Fruit fly (Drosophila melanogaster) whole organism, embryonic: ENCODE measurements around the gene CG4896.

Source experiments
- BEAF-32 ChIP-seq: fragments of 200-800 bp; sonication (Bioruptor generic); optimal IDR thresholded peaks from 3 replicates; lab custom pipeline; 2017; ENCODE audit warnings: missing biosample characterization, missing genetic modification characterization, mild to moderate bottlenecking, moderate library complexity, missing genetic modification reagents
- CG11723 ChIP-seq: fragments of 200-800 bp; sonication (Bioruptor generic); optimal IDR thresholded peaks from 2 replicates; lab custom pipeline; 2017; ENCODE audit warnings: missing biosample characterization, mild to moderate bottlenecking, missing genetic modification characterization
- CG12391 ChIP-seq: fragments of 200-800 bp; sonication (Bioruptor generic); optimal IDR thresholded peaks from 3 replicates; lab custom pipeline; 2018; ENCODE audit warnings: missing biosample characterization, mild to moderate bottlenecking, missing genetic modification characterization, moderate library complexity
- CG15479 ChIP-seq: fragments of 200-800 bp; sonication (Bioruptor generic); optimal IDR thresholded peaks from 3 replicates; lab custom pipeline; 2019; ENCODE audit warnings: missing biosample characterization, mild to moderate bottlenecking, missing genetic modification characterization, moderate library complexity
- CG1792 ChIP-seq: fragments of 200-800 bp; sonication (Bioruptor generic); optimal IDR thresholded peaks from 2 replicates; lab custom pipeline; 2016; ENCODE audit warnings: missing biosample characterization, missing genetic modification characterization
- CG34224 ChIP-seq: fragments of 200-800 bp; sonication (Bioruptor generic); IDR thresholded peaks from 3 replicates; pipeline ENCODE4 v1.3.6; 2022; ENCODE audit warnings: missing biosample characterization, missing genetic modification characterization; ENCODE audit not compliant: partially characterized antibody
- CG34422 ChIP-seq: fragments of 200-800 bp; sonication (Bioruptor generic); IDR thresholded peaks from 3 replicates; pipeline ENCODE4 v1.3.6; 2022; ENCODE audit warnings: missing biosample characterization, missing genetic modification characterization
- CG4360 ChIP-seq: fragments of 200-800 bp; sonication (Bioruptor generic); IDR thresholded peaks from 2 replicates; pipeline ENCODE4 v1.3.6; 2022; ENCODE audit warnings: missing biosample characterization, missing genetic modification characterization
- CG4617 ChIP-seq: fragments of 200-800 bp; sonication (Bioruptor generic); optimal IDR thresholded peaks from 3 replicates; lab custom pipeline; 2016; ENCODE audit warnings: missing biosample characterization, missing genetic modification characterization, borderline replicate concordance
- CG9817 ChIP-seq: fragments of 200-800 bp; sonication (Bioruptor generic); optimal IDR thresholded peaks from 2 replicates; lab custom pipeline; 2018; ENCODE audit warnings: missing biosample characterization, mild to moderate bottlenecking, missing genetic modification characterization, moderate library complexity
- D ChIP-seq, 2 experiments: fragments of 200-800 bp in 1 of 2; fragments of >200 bp in 1 of 2; sonication (Bioruptor generic) in 1 of 2; optimal IDR thresholded peaks; 2 replicates in 1 of 2; 3 replicates in 1 of 2; lab custom pipeline; 2017; ENCODE audit warnings: mild to moderate bottlenecking in 1 of 2, missing biosample characterization in 1 of 2, missing genetic modification characterization in 1 of 2, missing genetic modification reagents in 1 of 2
- Deaf1 ChIP-seq: fragments of 200-800 bp; optimal IDR thresholded peaks from 3 replicates; lab custom pipeline; 2019; ENCODE audit warnings: missing biosample characterization, mild to moderate bottlenecking, missing genetic modification characterization, moderate library complexity
- H2.0 ChIP-seq: fragments of 200-800 bp; sonication (Bioruptor generic); IDR thresholded peaks from 2 replicates; pipeline ENCODE4 v1.3.6; 2022; ENCODE audit warnings: missing biosample characterization, missing genetic modification characterization
- MESR4 ChIP-seq: fragments of 200-800 bp; sonication (Bioruptor generic); optimal IDR thresholded peaks from 2 replicates; lab custom pipeline; 2018; ENCODE audit warnings: missing biosample characterization, mild to moderate bottlenecking, missing genetic modification characterization, moderate library complexity
- Mrtf ChIP-seq: fragments of 200-800 bp; sonication (Bioruptor generic); IDR thresholded peaks from 3 replicates; pipeline ENCODE4 v1.3.6; 2022; ENCODE audit warnings: missing biosample characterization, missing genetic modification characterization
- Myb ChIP-seq: fragments of 200-800 bp; sonication (Bioruptor generic); optimal IDR thresholded peaks from 2 replicates; lab custom pipeline; 2016; ENCODE audit warnings: missing biosample characterization, missing genetic modification characterization
- NC2α ChIP-seq: fragments of 200-800 bp; sonication (Bioruptor generic); optimal IDR thresholded peaks from 2 replicates; lab custom pipeline; 2016; ENCODE audit warnings: missing biosample characterization, missing genetic modification characterization
- Pdp1 ChIP-seq, 2 experiments: fragments of 200-800 bp; sonication (Bioruptor generic); optimal IDR thresholded peaks; 3 replicates each; lab custom pipeline; 2016; ENCODE audit warnings: missing biosample characterization in 2 of 2, missing genetic modification characterization in 2 of 2, mild to moderate bottlenecking in 1 of 2, moderate library complexity in 1 of 2
- Spps ChIP-seq: fragments of 200-800 bp; sonication (Bioruptor generic); optimal IDR thresholded peaks from 2 replicates; lab custom pipeline; 2018; ENCODE audit warnings: missing biosample characterization, mild to moderate bottlenecking, missing genetic modification characterization
- Sry-δ ChIP-seq: fragments of 200-800 bp; sonication (Bioruptor generic); optimal IDR thresholded peaks from 2 replicates; lab custom pipeline; 2016; ENCODE audit warnings: missing biosample characterization, missing genetic modification characterization
- Taf1 ChIP-seq: fragments of 200-800 bp; sonication (Bioruptor generic); IDR thresholded peaks from 2 replicates; pipeline ENCODE4 v1.3.6; 2022; ENCODE audit warnings: missing biosample characterization, missing genetic modification characterization
- Trl ChIP-seq, 3 experiments: fragments of >200 bp in 2 of 3; fragments of 200-800 bp in 1 of 3; sonication (Bioruptor generic) in 1 of 3; optimal IDR thresholded peaks; 2 replicates in 1 of 3; 3 replicates in 2 of 3; lab custom pipeline; 2016 to 2017; ENCODE audit warnings: missing biosample characterization in 1 of 3, missing genetic modification characterization in 1 of 3
- ab ChIP-seq: fragments of 200-800 bp; sonication (Bioruptor generic); optimal IDR thresholded peaks from 2 replicates; lab custom pipeline; 2016; ENCODE audit warnings: missing biosample characterization, missing genetic modification characterization
- ac ChIP-seq: fragments of 200-800 bp; sonication (Bioruptor generic); optimal IDR thresholded peaks from 3 replicates; lab custom pipeline; 2017; ENCODE audit warnings: missing biosample characterization, mild to moderate bottlenecking, missing genetic modification characterization
- al ChIP-seq: fragments of 200-800 bp; sonication (Bioruptor generic); IDR thresholded peaks from 2 replicates; pipeline ENCODE4 v1.3.6; 2022; ENCODE audit warnings: missing biosample characterization, missing genetic modification characterization
- cg ChIP-seq: fragments of 200-800 bp; sonication (Bioruptor generic); optimal IDR thresholded peaks from 3 replicates; lab custom pipeline; 2019; ENCODE audit warnings: missing biosample characterization, mild to moderate bottlenecking, missing genetic modification characterization, moderate library complexity
- chinmo ChIP-seq: fragments of 200-800 bp; sonication (Bioruptor generic); IDR thresholded peaks from 4 replicates; pipeline ENCODE4 v1.3.6; 2022; ENCODE audit warnings: missing biosample characterization, missing genetic modification characterization; ENCODE audit not compliant: partially characterized antibody
- crol ChIP-seq: fragments of 200-800 bp; sonication (Bioruptor generic); IDR thresholded peaks from 2 replicates; pipeline ENCODE4 v1.3.6; 2022; ENCODE audit warnings: missing biosample characterization, missing genetic modification characterization
- crp ChIP-seq, 2 experiments: fragments of 200-800 bp; sonication (Bioruptor generic); optimal IDR thresholded peaks; 2 replicates in 1 of 2; 3 replicates in 1 of 2; lab custom pipeline; 2017; ENCODE audit warnings: missing biosample characterization in 2 of 2, missing genetic modification characterization in 2 of 2, mild to moderate bottlenecking in 1 of 2, moderate library complexity in 1 of 2
- fd3F ChIP-seq: fragments of 200-800 bp; sonication (Bioruptor generic); optimal IDR thresholded peaks from 2 replicates; lab custom pipeline; 2018; ENCODE audit warnings: missing biosample characterization, mild to moderate bottlenecking, missing genetic modification characterization, moderate library complexity
- fu2 ChIP-seq: fragments of 200-800 bp; sonication (Bioruptor generic); optimal IDR thresholded peaks from 2 replicates; lab custom pipeline; 2016; ENCODE audit warnings: missing biosample characterization, missing genetic modification characterization
- gce ChIP-seq: fragments of 200-800 bp; sonication (Bioruptor generic); IDR thresholded peaks from 3 replicates; pipeline ENCODE4 v1.3.6; 2022; ENCODE audit warnings: missing biosample characterization, missing genetic modification characterization
- gsb-n ChIP-seq: fragments of 200-800 bp; sonication (Bioruptor generic); optimal IDR thresholded peaks from 3 replicates; lab custom pipeline; 2018; ENCODE audit warnings: missing biosample characterization, mild to moderate bottlenecking, missing genetic modification characterization
- hb ChIP-seq: fragments of 200-800 bp; sonication (Bioruptor generic); IDR thresholded peaks from 3 replicates; pipeline ENCODE4 v1.3.6; 2022; ENCODE audit warnings: missing biosample characterization, missing genetic modification characterization; ENCODE audit not compliant: partially characterized antibody
- klu ChIP-seq: fragments of 200-800 bp; sonication (Bioruptor generic); IDR thresholded peaks from 2 replicates; pipeline ENCODE4 v1.3.6; 2022; ENCODE audit warnings: missing biosample characterization, missing genetic modification characterization
- lbe ChIP-seq: fragments of 200-800 bp; sonication (Bioruptor generic); optimal IDR thresholded peaks from 2 replicates; lab custom pipeline; 2016; ENCODE audit warnings: missing biosample characterization, mild to moderate bottlenecking, missing genetic modification characterization
- lola ChIP-seq, 3 experiments: fragments of >200 bp in 2 of 3; fragments of 200-800 bp in 1 of 3; sonication (Bioruptor generic) in 1 of 3; optimal IDR thresholded peaks; 2 replicates each; lab custom pipeline; 2017 to 2019; ENCODE audit warnings: missing biosample characterization in 3 of 3, missing genetic modification characterization in 3 of 3, mild to moderate bottlenecking in 1 of 3, moderate library complexity in 1 of 3
- nom ChIP-seq: fragments of 200-800 bp; sonication (Bioruptor generic); optimal IDR thresholded peaks from 2 replicates; lab custom pipeline; 2017; ENCODE audit warnings: missing biosample characterization, missing genetic modification characterization, mild to moderate bottlenecking, moderate library complexity, missing genetic modification reagents
- odd ChIP-seq: fragments of 200-800 bp; sonication (Bioruptor generic); optimal IDR thresholded peaks from 2 replicates; lab custom pipeline; 2017; ENCODE audit warnings: missing biosample characterization, mild to moderate bottlenecking, missing genetic modification characterization
- peb ChIP-seq: fragments of 200-800 bp; sonication (Bioruptor generic); IDR thresholded peaks from 2 replicates; pipeline ENCODE4 v1.3.6; 2022; ENCODE audit warnings: missing biosample characterization, missing genetic modification characterization
- pzg ChIP-seq: fragments of 200-800 bp; sonication (Bioruptor generic); optimal IDR thresholded peaks from 3 replicates; lab custom pipeline; 2018; ENCODE audit warnings: missing biosample characterization, mild to moderate bottlenecking, missing genetic modification characterization, moderate library complexity
- ro ChIP-seq: fragments of 200-800 bp; sonication (Bioruptor generic); IDR thresholded peaks from 2 replicates; pipeline ENCODE4 v1.3.6; 2022; ENCODE audit warnings: missing biosample characterization, missing genetic modification characterization
- scrt ChIP-seq: fragments of 200-800 bp; sonication (Bioruptor generic); optimal IDR thresholded peaks from 2 replicates; lab custom pipeline; 2018; ENCODE audit warnings: missing biosample characterization, mild to moderate bottlenecking, missing genetic modification characterization, moderate library complexity
- seq ChIP-seq: fragments of 200-800 bp; sonication (Bioruptor generic); IDR thresholded peaks from 2 replicates; pipeline ENCODE4 v1.3.6; 2022; ENCODE audit warnings: missing biosample characterization, missing genetic modification characterization
- stwl ChIP-seq: fragments of 200-800 bp; sonication (Bioruptor generic); optimal IDR thresholded peaks from 3 replicates; lab custom pipeline; 2018; ENCODE audit warnings: missing biosample characterization, mild to moderate bottlenecking, missing genetic modification characterization, moderate library complexity
- trem ChIP-seq: fragments of 200-800 bp; optimal IDR thresholded peaks from 3 replicates; lab custom pipeline; 2019; ENCODE audit warnings: missing biosample characterization, mild to moderate bottlenecking, missing genetic modification characterization, moderate library complexity
- zen2 ChIP-seq: fragments of 200-800 bp; sonication (Bioruptor generic); IDR thresholded peaks from 3 replicates; pipeline ENCODE4 v1.3.6; 2022; ENCODE audit warnings: missing biosample characterization, missing genetic modification characterization; ENCODE audit not compliant: partially characterized antibody

CG4896 gene

dm6 chr2L:1177522-1177921 is at the start of gene CG4896 (continued):
- TF ChIP-seq stwl (tag; lab: Kevin White, UChicago) (peak; percentile 82), Sry-δ (peak; percentile 74), hb (GFP tag; lab: Robert Waterston, UW) (peak; percentile 66; the same call in 2 of the 3 replicates), Myb (GFP tag; lab: Kevin White, UChicago) (peak; percentile 99), CG1792 (no peak), Trl (optimal IDR thresholded peaks at IDR 0.05; lab: Kevin White, UChicago) (no peak), Trl (GFP tag; optimal IDR thresholded peaks at IDR 0.05; lab: Kevin White, UChicago) (peak; percentile 17), CG12391 (tag; lab: Kevin White, UChicago) (no peak), Deaf1 (tag; lab: Kevin White, UChicago) (peak; percentile 75), lola (GFP tag; optimal IDR thresholded peaks at IDR 0.05; lab: Kevin White, UChicago) (no peak), zen2 (peak; percentile 29; the same call in 1 of the 3 replicates), nom (no peak), Taf1 (GFP tag; lab: Robert Waterston, UW) (no peak), CG34224 (GFP tag; lab: Robert Waterston, UW) (peak; percentile 71), CG9817 (tag; lab: Kevin White, UChicago) (no peak), pzg (peak; percentile 81)

DNA sequence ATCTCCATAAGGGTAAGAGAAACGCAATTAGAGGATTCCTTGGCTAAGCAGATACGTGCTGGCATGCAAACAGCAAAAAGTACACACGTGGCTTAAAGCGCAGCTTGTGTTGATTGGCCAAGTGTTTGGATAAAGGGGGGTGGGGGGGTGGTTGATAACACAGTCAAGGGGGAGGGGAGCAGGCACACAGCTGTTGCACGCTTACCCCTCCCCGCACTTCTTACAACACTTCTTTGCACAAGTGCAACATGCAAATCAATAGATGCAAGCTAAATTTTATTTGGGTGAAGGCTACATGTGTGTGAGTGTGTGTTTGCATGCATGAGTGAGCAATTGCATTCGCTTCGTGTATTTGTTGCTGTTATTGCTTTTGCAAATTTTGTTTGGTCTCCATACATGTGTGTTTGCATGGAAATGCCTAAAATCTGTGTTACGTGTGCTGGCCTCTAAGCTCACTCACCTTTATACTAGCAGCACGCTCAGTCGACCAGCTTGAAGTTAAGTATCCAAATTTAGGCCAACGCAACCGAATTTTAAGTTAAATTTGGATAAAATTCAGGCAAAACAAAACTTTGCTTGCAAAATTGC is 49.1 kb upstream of the CG4896 start:
- TF ChIP-seq NC2α (no peak), klu (GFP tag; lab: Robert Waterston, UW) (no peak), ro (GFP tag; lab: Robert Waterston, UW) (no peak), BEAF-32 (GFP tag; lab: Kevin White, UChicago) (no peak), lbe (no peak), cg (GFP tag; lab: Kevin White, UChicago) (peak; percentile 22), Mrtf (GFP tag; lab: Robert Waterston, UW) (no peak), Spps (no peak), scrt (GFP tag; lab: Kevin White, UChicago) (peak; percentile 48), D (optimal IDR thresholded peaks at IDR 0.05; lab: Kevin White, UChicago) (no peak), D (GFP tag; optimal IDR thresholded peaks at IDR 0.05; lab: Kevin White, UChicago) (no peak), odd (GFP tag; lab: Kevin White, UChicago) (no peak), CG15479 (GFP tag; lab: Kevin White, UChicago) (peak; percentile 37), gsb-n (no peak), crol (GFP tag; lab: Robert Waterston, UW) (peak; percentile 97), H2.0 (GFP tag; lab: Robert Waterston, UW) (no peak), ac (GFP tag; lab: Kevin White, UChicago) (no peak), fd3F (GFP tag; lab: Kevin White, UChicago) (no peak), al (GFP tag; lab: Robert Waterston, UW) (no peak), Sry-δ (no peak), crp (GFP tag; optimal IDR thresholded peaks at IDR 0.05; lab: Kevin White, UChicago) (peak in 1 of 2 experiments; percentile 64), CG11723 (GFP tag; lab: Kevin White, UChicago) (no peak), CG4617 (GFP tag; lab: Kevin White, UChicago) (peak; percentile 20), fu2 (no peak), chinmo (GFP tag; lab: Robert Waterston, UW) (0 out of 4 replicates have a peak, but pooled peaks have one; percentile 35), CG4360 (GFP tag; lab: Robert Waterston, UW) (0 out of 2 replicates have a peak, but pooled peaks have one; percentile 2), ab (no peak), MESR4 (peak; percentile 51), gce (GFP tag; lab: Robert Waterston, UW) (no peak), Pdp1 (GFP tag; optimal IDR thresholded peaks at IDR 0.05; lab: Kevin White, UChicago) (no peak), seq (GFP tag; lab: Robert Waterston, UW) (no peak), trem (tag; lab: Kevin White, UChicago) (no peak), CG34422 (GFP tag; lab: Robert Waterston, UW) (peak; percentile 43; the same call in 1 of the 3 replicates), peb (GFP tag; lab: Robert Waterston, UW) (no peak)
